Worm (Caenorhabditis elegans) whole organism, L4/young adult: ENCODE measurements around the gene R07E5.6.

Experiments
- W03F9.2 ChIP-seq: fragments of 150-350 bp; optimal IDR thresholded peaks from 2 replicates; lab custom pipeline; 2014; ENCODE audit warnings: missing biosample characterization, missing genetic modification characterization
- dao-5 ChIP-seq: sonication (generic microtip); optimal IDR thresholded peaks from 2 replicates; lab custom pipeline; 2016; ENCODE audit warnings: missing genotype, missing genetic modification characterization, moderate library complexity, missing compliant biosample characterization
- him-1 ChIP-seq: sonication (generic microtip); optimal IDR thresholded peaks from 2 replicates; lab custom pipeline; 2016; ENCODE audit warnings: missing genotype, missing genetic modification reagents, missing genetic modification characterization, missing compliant biosample characterization

The R07E5.6 gene

ce11 chrIII:4398463-4398862 is at the start of gene R07E5.6:
Gene R07E5.6, plus strand, starts transcription at chrIII:4398763.
- TF ChIP-seq him-1 (tag; lab: Kevin White, UChicago) (no peak), dao-5 (tag; lab: Kevin White, UChicago) (no peak), W03F9.2 (no peak)

- TF ChIP-seq W03F9.2 = no peak
- no peak for TF ChIP-seq dao-5 (tag; lab: Kevin White, UChicago)
- TF ChIP-seq him-1 (tag; lab: Kevin White, UChicago) = no peak
Measured at ce11 chrIII:4349799-4350198, 48.8 kb upstream of the R07E5.6 start, which contains the start of gene B0285.6. Gene B0285.6, plus strand, starts transcription at chrIII:4350099.

- TF ChIP-seq him-1 (tag; lab: Kevin White, UChicago) (no peak), dao-5 (tag; lab: Kevin White, UChicago) (no peak), W03F9.2 (no peak)
Measured at ce11 chrIII:4356384-4356783, 42.2 kb upstream of the R07E5.6 start, which contains the start of gene mnp-1. Gene mnp-1, plus strand, starts transcription at chrIII:4356594.

- TF ChIP-seq dao-5 (tag; lab: Kevin White, UChicago) (no peak), W03F9.2 (no peak), him-1 (tag; lab: Kevin White, UChicago) (no peak)
Measured at ce11 chrIII:4357438-4357837, 41.1 kb upstream of the R07E5.6 start.

- TF ChIP-seq W03F9.2 = no peak
- no peak for TF ChIP-seq him-1 (tag; lab: Kevin White, UChicago)
- no peak for TF ChIP-seq dao-5 (tag; lab: Kevin White, UChicago)
Measured at ce11 chrIII:4358345-4358744, 40.2 kb upstream of the R07E5.6 start.

ce11 chrIII:4359208-4359607 is 39.4 kb upstream of the R07E5.6 start:
- no peak for TF ChIP-seq dao-5 (tag; lab: Kevin White, UChicago)
- TF ChIP-seq W03F9.2 = no peak
- no peak for TF ChIP-seq him-1 (tag; lab: Kevin White, UChicago)

ce11 chrIII:4359900-4360299 is 38.7 kb upstream of the R07E5.6 start:
- TF ChIP-seq dao-5 (tag; lab: Kevin White, UChicago) (no peak), W03F9.2 (no peak), him-1 (tag; lab: Kevin White, UChicago) (no peak)

- TF ChIP-seq W03F9.2 = no peak
- TF ChIP-seq him-1 (tag; lab: Kevin White, UChicago) = no peak
- no peak for TF ChIP-seq dao-5 (tag; lab: Kevin White, UChicago)
Measured at ce11 chrIII:4362332-4362731, 36.2 kb upstream of the R07E5.6 start.

ce11 chrIII:4364974-4365373 is 33.6 kb upstream of the R07E5.6 start, which contains the start of gene ckb-1:
Gene ckb-1, plus strand, starts transcription at chrIII:4365274.
- TF ChIP-seq him-1 (tag; lab: Kevin White, UChicago) = no peak
- TF ChIP-seq W03F9.2 = no peak
- no peak for TF ChIP-seq dao-5 (tag; lab: Kevin White, UChicago)

ce11 chrIII:4367649-4368048 is 30.9 kb upstream of the R07E5.6 start, which contains the start of gene ckb-2:
Gene ckb-2, plus strand, starts transcription at chrIII:4367949.
- no peak for TF ChIP-seq W03F9.2
- no peak for TF ChIP-seq dao-5 (tag; lab: Kevin White, UChicago)
- no peak for TF ChIP-seq him-1 (tag; lab: Kevin White, UChicago)

ce11 chrIII:4369381-4369809 is 29.2 kb upstream of the R07E5.6 start:
- TF ChIP-seq dao-5 (tag; lab: Kevin White, UChicago) = peak; percentile 75

- TF ChIP-seq dao-5 (tag; lab: Kevin White, UChicago) (no peak), him-1 (tag; lab: Kevin White, UChicago) (no peak), W03F9.2 (no peak)
Measured at ce11 chrIII:4370585-4370984, 28.0 kb upstream of the R07E5.6 start, which contains the start of gene ckb-3. Gene ckb-3, plus strand, starts transcription at chrIII:4370885.

- TF ChIP-seq dao-5 (tag; lab: Kevin White, UChicago) (no peak), him-1 (tag; lab: Kevin White, UChicago) (no peak), W03F9.2 (no peak)
Measured at ce11 chrIII:4372894-4373293, 25.7 kb upstream of the R07E5.6 start.

ce11 chrIII:4374854-4375253 is 23.7 kb upstream of the R07E5.6 start, which contains the start of gene pals-26:
Gene pals-26, plus strand, starts transcription at chrIII:4375154.
- no peak for TF ChIP-seq dao-5 (tag; lab: Kevin White, UChicago)
- no peak for TF ChIP-seq W03F9.2
- no peak for TF ChIP-seq him-1 (tag; lab: Kevin White, UChicago)

- no peak for TF ChIP-seq W03F9.2
- no peak for TF ChIP-seq him-1 (tag; lab: Kevin White, UChicago)
Measured at ce11 chrIII:4379717-4380116, 18.8 kb upstream of the R07E5.6 start, which contains the start of gene B0284.3. Gene B0284.3, minus strand, starts transcription at chrIII:4379817.
